Fruit fly (Drosophila melanogaster) whole organism, embryonic: ENCODE measurements around the gene disco.

Source experiments
- Adf1 ChIP-seq: fragments of 200-800 bp; sonication (Bioruptor generic); IDR thresholded peaks from 2 replicates; pipeline ENCODE4 v1.3.6; 2022; ENCODE audit warnings: missing biosample characterization, missing genetic modification characterization
- Atf6 ChIP-seq: fragments of 200-800 bp; sonication (Bioruptor generic); IDR thresholded peaks from 2 replicates; pipeline ENCODE4 v1.3.6; 2022; ENCODE audit warnings: missing biosample characterization, missing genetic modification characterization
- B-H2 ChIP-seq: fragments of 200-800 bp; sonication (Bioruptor generic); optimal IDR thresholded peaks from 2 replicates; lab custom pipeline; 2018; ENCODE audit warnings: missing biosample characterization, mild to moderate bottlenecking, missing genetic modification characterization
- CG10147 ChIP-seq: fragments of 200-800 bp; sonication (Bioruptor generic); optimal IDR thresholded peaks from 2 replicates; lab custom pipeline; 2019; ENCODE audit warnings: missing biosample characterization, mild to moderate bottlenecking, missing genetic modification characterization, moderate library complexity
- CG10267 ChIP-seq: fragments of 200-800 bp; sonication (Bioruptor generic); optimal IDR thresholded peaks from 2 replicates; lab custom pipeline; 2018; ENCODE audit warnings: missing biosample characterization, mild to moderate bottlenecking, missing genetic modification characterization, moderate library complexity
- CG10979 ChIP-seq: fragments of 200-800 bp; sonication (Bioruptor generic); optimal IDR thresholded peaks from 2 replicates; lab custom pipeline; 2018; ENCODE audit warnings: missing biosample characterization, mild to moderate bottlenecking, missing genetic modification characterization, moderate library complexity
- CG11247 ChIP-seq: fragments of 200-800 bp; sonication (Bioruptor generic); IDR thresholded peaks from 2 replicates; pipeline ENCODE4 v1.3.6; 2022; ENCODE audit warnings: missing biosample characterization, missing genetic modification characterization
- CG14014 ChIP-seq: fragments of 200-800 bp; sonication (Bioruptor generic); IDR thresholded peaks from 2 replicates; pipeline ENCODE4 v1.3.6; 2022; ENCODE audit warnings: missing biosample characterization, missing genetic modification characterization
- CG15601 ChIP-seq: fragments of 200-800 bp; sonication (Bioruptor generic); optimal IDR thresholded peaks from 3 replicates; lab custom pipeline; 2019; ENCODE audit warnings: missing biosample characterization, mild to moderate bottlenecking, missing genetic modification characterization, moderate library complexity
- CG15696 ChIP-seq: fragments of 200-800 bp; sonication (Bioruptor generic); optimal IDR thresholded peaks from 2 replicates; lab custom pipeline; 2019; ENCODE audit warnings: missing biosample characterization, mild to moderate bottlenecking, missing genetic modification characterization, moderate library complexity
- CG1602 ChIP-seq: fragments of 200-800 bp; sonication (Bioruptor generic); optimal IDR thresholded peaks from 3 replicates; lab custom pipeline; 2016; ENCODE audit warnings: missing biosample characterization, missing genetic modification characterization
- CG1603 ChIP-seq: fragments of 200-800 bp; sonication (Bioruptor generic); optimal IDR thresholded peaks from 2 replicates; lab custom pipeline; 2019; ENCODE audit warnings: missing biosample characterization, mild to moderate bottlenecking, missing genetic modification characterization, moderate library complexity
- CG17359 ChIP-seq: fragments of 200-800 bp; sonication (Bioruptor generic); optimal IDR thresholded peaks from 3 replicates; lab custom pipeline; 2018; ENCODE audit warnings: missing biosample characterization, mild to moderate bottlenecking, missing genetic modification characterization, moderate library complexity
- CG17829 ChIP-seq: fragments of 200-800 bp; optimal IDR thresholded peaks from 2 replicates; lab custom pipeline; 2019; ENCODE audit warnings: missing biosample characterization, mild to moderate bottlenecking, missing genetic modification characterization, moderate library complexity
- CG18262 ChIP-seq: fragments of 200-800 bp; optimal IDR thresholded peaks from 3 replicates; lab custom pipeline; 2019; ENCODE audit warnings: missing biosample characterization, mild to moderate bottlenecking, missing genetic modification characterization, moderate library complexity
- CG2199 ChIP-seq: fragments of 200-800 bp; sonication (Bioruptor generic); IDR thresholded peaks from 3 replicates; pipeline ENCODE4 v1.3.6; 2022; ENCODE audit warnings: missing biosample characterization, missing genetic modification characterization
- CG2712 ChIP-seq: fragments of 200-800 bp; optimal IDR thresholded peaks from 3 replicates; lab custom pipeline; 2019; ENCODE audit warnings: missing biosample characterization, mild to moderate bottlenecking, missing genetic modification characterization, moderate library complexity
- CG3163 ChIP-seq: fragments of 200-800 bp; sonication (Bioruptor generic); optimal IDR thresholded peaks from 3 replicates; lab custom pipeline; 2016; ENCODE audit warnings: missing biosample characterization, missing genetic modification characterization
- CG32532 ChIP-seq: fragments of 200-800 bp; sonication (Bioruptor generic); IDR thresholded peaks from 2 replicates; pipeline ENCODE4 v1.3.6; 2022; ENCODE audit warnings: missing biosample characterization, missing genetic modification characterization
- CG33213 ChIP-seq: fragments of 200-800 bp; sonication (Bioruptor generic); optimal IDR thresholded peaks from 3 replicates; lab custom pipeline; 2016; ENCODE audit warnings: missing biosample characterization, missing genetic modification characterization
- CG5245 ChIP-seq: fragments of 200-800 bp; sonication (Bioruptor generic); optimal IDR thresholded peaks from 3 replicates; lab custom pipeline; 2016; ENCODE audit warnings: missing biosample characterization, missing genetic modification characterization
- CG7839 ChIP-seq: fragments of 200-800 bp; sonication (Bioruptor generic); optimal IDR thresholded peaks from 3 replicates; lab custom pipeline; 2018; ENCODE audit warnings: missing biosample characterization, mild to moderate bottlenecking, missing genetic modification characterization, moderate library complexity
- CoRest ChIP-seq: fragments of 200-800 bp; sonication (Bioruptor generic); optimal IDR thresholded peaks from 3 replicates; lab custom pipeline; 2018; ENCODE audit warnings: missing biosample characterization, mild to moderate bottlenecking, missing genetic modification characterization, moderate library complexity
- Dfd ChIP-seq, 2 experiments: fragments of >200 bp; optimal IDR thresholded peaks; 2 replicates each; lab custom pipeline; 2017; ENCODE audit warnings: missing biosample characterization in 2 of 2, missing genetic modification characterization in 2 of 2
- Dip2 ChIP-seq: fragments of 200-800 bp; sonication (Bioruptor generic); IDR thresholded peaks from 2 replicates; pipeline ENCODE4 v1.3.6; 2022; ENCODE audit warnings: missing biosample characterization, missing genetic modification characterization
- Dip3 ChIP-seq: fragments of 200-800 bp; sonication (Bioruptor generic); optimal IDR thresholded peaks from 3 replicates; lab custom pipeline; 2016; ENCODE audit warnings: missing biosample characterization, missing genetic modification characterization
- Hsf ChIP-seq: fragments of 200-800 bp; sonication (Bioruptor generic); optimal IDR thresholded peaks from 3 replicates; lab custom pipeline; 2016; ENCODE audit warnings: missing biosample characterization, missing genetic modification characterization
- Oaz ChIP-seq: fragments of 200-800 bp; sonication (Bioruptor generic); IDR thresholded peaks from 2 replicates; pipeline ENCODE4 v1.3.6; 2022; ENCODE audit warnings: missing biosample characterization, missing genetic modification characterization
- PHDP ChIP-seq: fragments of 200-800 bp; sonication (Bioruptor generic); optimal IDR thresholded peaks from 3 replicates; lab custom pipeline; 2018; ENCODE audit warnings: missing biosample characterization, mild to moderate bottlenecking, missing genetic modification characterization, moderate library complexity
- Xbp1 ChIP-seq: fragments of 200-800 bp; sonication (Bioruptor generic); optimal IDR thresholded peaks from 3 replicates; lab custom pipeline; 2016; ENCODE audit warnings: missing biosample characterization, mild to moderate bottlenecking, missing genetic modification characterization
- bsh ChIP-seq, 2 experiments: fragments of 200-800 bp; sonication (Bioruptor generic); optimal IDR thresholded peaks; 2 replicates each; lab custom pipeline; 2017 to 2018; ENCODE audit warnings: mild to moderate bottlenecking in 2 of 2, missing biosample characterization in 2 of 2, missing genetic modification characterization in 2 of 2, moderate library complexity in 1 of 2
- chif ChIP-seq, 2 experiments: fragments of 200-800 bp; sonication (Bioruptor generic); optimal IDR thresholded peaks; 3 replicates each; lab custom pipeline; 2016; ENCODE audit warnings: missing biosample characterization in 2 of 2, missing genetic modification characterization in 2 of 2
- dmrt11E ChIP-seq: fragments of 200-800 bp; sonication (Bioruptor generic); optimal IDR thresholded peaks from 3 replicates; lab custom pipeline; 2018; ENCODE audit warnings: missing biosample characterization, mild to moderate bottlenecking, missing genetic modification characterization, moderate library complexity
- dmrt99B ChIP-seq: fragments of 200-800 bp; sonication (Bioruptor generic); optimal IDR thresholded peaks from 2 replicates; lab custom pipeline; 2018; ENCODE audit warnings: missing biosample characterization, mild to moderate bottlenecking, missing genetic modification characterization, moderate library complexity
- dysf ChIP-seq: fragments of 200-800 bp; sonication (Bioruptor generic); IDR thresholded peaks from 3 replicates; pipeline ENCODE4 v1.3.6; 2022; ENCODE audit warnings: missing biosample characterization, missing genetic modification characterization
- exex ChIP-seq: fragments of 200-800 bp; sonication (Bioruptor generic); optimal IDR thresholded peaks from 4 replicates; lab custom pipeline; 2018; ENCODE audit warnings: missing biosample characterization, mild to moderate bottlenecking, missing genetic modification characterization, moderate library complexity
- ftz-f1 ChIP-seq: fragments of 200-800 bp; sonication (Bioruptor generic); optimal IDR thresholded peaks from 2 replicates; lab custom pipeline; 2016; ENCODE audit warnings: missing biosample characterization, missing genetic modification characterization
- gem ChIP-seq: fragments of 200-800 bp; sonication (Bioruptor generic); optimal IDR thresholded peaks from 2 replicates; lab custom pipeline; 2019; ENCODE audit warnings: missing biosample characterization, mild to moderate bottlenecking, missing genetic modification characterization, moderate library complexity
- grau ChIP-seq: fragments of 200-800 bp; optimal IDR thresholded peaks from 3 replicates; lab custom pipeline; 2019; ENCODE audit warnings: missing biosample characterization, mild to moderate bottlenecking, missing genetic modification characterization, moderate library complexity
- insv ChIP-seq, 2 experiments: fragments of 200-800 bp; sonication (Bioruptor generic); optimal IDR thresholded peaks; 3 replicates each; lab custom pipeline; 2016 to 2018; ENCODE audit warnings: missing biosample characterization in 2 of 2, missing genetic modification characterization in 2 of 2
- maf-S ChIP-seq: fragments of 200-800 bp; sonication (Bioruptor generic); optimal IDR thresholded peaks from 2 replicates; lab custom pipeline; 2016; ENCODE audit warnings: missing biosample characterization, missing genetic modification characterization
- onecut ChIP-seq: fragments of 200-800 bp; sonication (Bioruptor generic); IDR thresholded peaks from 2 replicates; pipeline ENCODE4 v1.3.6; 2022; ENCODE audit warnings: missing biosample characterization, missing genetic modification characterization
- p53 ChIP-seq: fragments of 200-800 bp; sonication (Bioruptor generic); optimal IDR thresholded peaks from 2 replicates; lab custom pipeline; 2016; ENCODE audit warnings: missing biosample characterization, missing genetic modification characterization
- row ChIP-seq: fragments of 200-800 bp; sonication (Bioruptor generic); IDR thresholded peaks from 3 replicates; pipeline ENCODE4 v1.3.6; 2022; ENCODE audit warnings: missing biosample characterization, missing genetic modification characterization
- so ChIP-seq: fragments of 200-800 bp; sonication (Bioruptor generic); IDR thresholded peaks from 3 replicates; pipeline ENCODE4 v1.3.6; 2022; ENCODE audit warnings: missing biosample characterization, missing genetic modification characterization
- sob ChIP-seq: fragments of 200-800 bp; sonication (Bioruptor generic); IDR thresholded peaks from 2 replicates; pipeline ENCODE4 v1.3.6; 2022; ENCODE audit warnings: missing biosample characterization, missing genetic modification characterization
- stwl ChIP-seq: fragments of 200-800 bp; sonication (Bioruptor generic); optimal IDR thresholded peaks from 3 replicates; lab custom pipeline; 2018; ENCODE audit warnings: missing biosample characterization, mild to moderate bottlenecking, missing genetic modification characterization, moderate library complexity
- tll ChIP-seq, 2 experiments: fragments of 200-800 bp in 1 of 2; fragments of >200 bp in 1 of 2; sonication (Bioruptor generic) in 1 of 2; optimal IDR thresholded peaks; 2 replicates each; lab custom pipeline; 2017 to 2019; ENCODE audit warnings: missing biosample characterization in 2 of 2, missing genetic modification characterization in 2 of 2, mild to moderate bottlenecking in 1 of 2, moderate library complexity in 1 of 2
- unpg ChIP-seq: fragments of 200-800 bp; sonication (Bioruptor generic); optimal IDR thresholded peaks from 3 replicates; lab custom pipeline; 2018; ENCODE audit warnings: missing biosample characterization, mild to moderate bottlenecking, missing genetic modification characterization, moderate library complexity
- zen ChIP-seq: fragments of 200-800 bp; sonication (Bioruptor generic); optimal IDR thresholded peaks from 3 replicates; lab custom pipeline; 2018; ENCODE audit warnings: missing biosample characterization, mild to moderate bottlenecking, missing genetic modification characterization, moderate library complexity

The disco gene

dm6 chrX:16244731-16245130, 28.2 kb upstream of the disco start:
- TF ChIP-seq dysf (GFP tag; lab: Robert Waterston, UW) (0 out of 3 replicates have a peak, but pooled peaks have one; percentile 24), CG3163 (no peak), Dfd (GFP tag; optimal IDR thresholded peaks at IDR 0.05; lab: Kevin White, UChicago) (no peak), onecut (GFP tag; lab: Robert Waterston, UW) (peak; percentile 16; the same call in 1 of the 2 replicates), CG10147 (GFP tag; lab: Kevin White, UChicago) (no peak), so (GFP tag; lab: Robert Waterston, UW) (no peak), p53 (no peak), CG15601 (no peak), Oaz (no peak), dmrt11E (tag; lab: Kevin White, UChicago) (peak; percentile 22), ftz-f1 (GFP tag; lab: Kevin White, UChicago) (peak; percentile 85), PHDP (tag; lab: Kevin White, UChicago) (peak; percentile 17), CG18262 (peak; percentile 20), CG10267 (tag; lab: Kevin White, UChicago) (peak; percentile 14), bsh (GFP tag; optimal IDR thresholded peaks at IDR 0.05; lab: Kevin White, UChicago) (peak in 1 of 2 experiments; percentile 21), Atf6 (no peak), unpg (GFP tag; lab: Kevin White, UChicago) (peak; percentile 29), zen (tag; lab: Kevin White, UChicago) (peak; percentile 8), CG14014 (GFP tag; lab: Robert Waterston, UW) (no peak), CG2712 (tag; lab: Kevin White, UChicago) (peak; percentile 19), CG33213 (GFP tag; lab: Kevin White, UChicago) (no peak), insv (GFP tag; optimal IDR thresholded peaks at IDR 0.05; lab: Kevin White, UChicago) (peak in 1 of 2 experiments; percentile 1), CG11247 (GFP tag; lab: Robert Waterston, UW) (peak; percentile 41; the same call in 1 of the 2 replicates), Dip3 (GFP tag; lab: Kevin White, UChicago) (no peak), CG1603 (tag; lab: Kevin White, UChicago) (peak; percentile 17), CG7839 (tag; lab: Kevin White, UChicago) (peak; percentile 28), CG15696 (tag; lab: Kevin White, UChicago) (peak; percentile 24), tll (GFP tag; optimal IDR thresholded peaks at IDR 0.05; lab: Kevin White, UChicago) (no peak), maf-S (GFP tag; lab: Kevin White, UChicago) (no peak), grau (tag; lab: Kevin White, UChicago) (peak; percentile 19), B-H2 (GFP tag; lab: Kevin White, UChicago) (no peak), CG32532 (GFP tag; lab: Robert Waterston, UW) (peak; percentile 48; the same call in 1 of the 2 replicates), CG10979 (tag; lab: Kevin White, UChicago) (peak; percentile 100), chif (GFP tag; optimal IDR thresholded peaks at IDR 0.05; lab: Kevin White, UChicago) (peak in 1 of 2 experiments; percentile 6), CG17359 (tag; lab: Kevin White, UChicago) (peak; percentile 23), Dip2 (GFP tag; lab: Robert Waterston, UW) (peak; percentile 86), dmrt99B (peak; percentile 2), CG5245 (GFP tag; lab: Kevin White, UChicago) (peak; percentile 18), Adf1 (no peak), gem (peak; percentile 13), CoRest (tag; lab: Kevin White, UChicago) (peak; percentile 22), exex (tag; lab: Kevin White, UChicago) (no peak), row (GFP tag; lab: Robert Waterston, UW) (no peak), stwl (tag; lab: Kevin White, UChicago) (peak; percentile 41), Hsf (GFP tag; lab: Kevin White, UChicago) (peak; percentile 4), CG17829 (peak; percentile 43), sob (peak; percentile 26; the same call in 1 of the 2 replicates), CG1602 (GFP tag; lab: Kevin White, UChicago) (no peak), CG2199 (GFP tag; lab: Robert Waterston, UW) (peak; percentile 87), Xbp1 (GFP tag; lab: Kevin White, UChicago) (peak; percentile 37)
